Worm (Caenorhabditis elegans) whole organism, early embryonic: ENCODE measurements around the gene sups-1.
A peak's percentile ranks its signal among the peaks of the same experiment; 100 is the strongest.

Experiments used
- B0310.2 ChIP-seq: sonication (generic microtip); optimal IDR thresholded peaks from 2 replicates; lab custom pipeline; 2016; ENCODE audit warnings: mild to moderate bottlenecking, missing genetic modification characterization, missing compliant biosample characterization
- F13C5.2 ChIP-seq: sonication (generic microtip); optimal IDR thresholded peaks from 2 replicates; lab custom pipeline; 2017; ENCODE audit warnings: mild to moderate bottlenecking, missing genetic modification characterization, inconsistent platforms, missing compliant biosample characterization
- aly-1 ChIP-seq: sonication (generic microtip); optimal IDR thresholded peaks from 2 replicates; lab custom pipeline; 2016; ENCODE audit warnings: missing genetic modification characterization, missing compliant biosample characterization
- ama-1 ChIP-seq: fragments of 150-350 bp; optimal IDR thresholded peaks from 2 replicates; lab custom pipeline; 2014
- ceh-13 ChIP-seq: fragments of 200-800 bp; sonication (Bioruptor generic); optimal IDR thresholded peaks from 2 replicates; lab custom pipeline; 2018; ENCODE audit warnings: mild to moderate bottlenecking, missing genetic modification characterization, missing compliant biosample characterization
- ceh-36 ChIP-seq: sonication (generic microtip); optimal IDR thresholded peaks from 2 replicates; lab custom pipeline; 2016; ENCODE audit warnings: missing genetic modification characterization, inconsistent platforms, missing compliant biosample characterization
- ets-7 ChIP-seq: sonication (generic microtip); optimal IDR thresholded peaks from 2 replicates; lab custom pipeline; 2016; ENCODE audit warnings: missing genotype, missing genetic modification characterization, missing compliant biosample characterization
- flt-1 ChIP-seq: fragments of 200-800 bp; sonication (Bioruptor generic); IDR thresholded peaks from 2 replicates; pipeline ENCODE4 v1.3.6; 2022; ENCODE audit warnings: missing genetic modification characterization, missing compliant biosample characterization
- hmbx-1 ChIP-seq: sonication (generic microtip); optimal IDR thresholded peaks from 2 replicates; lab custom pipeline; 2016; ENCODE audit warnings: mild to moderate bottlenecking, missing genetic modification characterization, missing compliant biosample characterization
- hmg-4 ChIP-seq: fragments of 200-800 bp; sonication (Bioruptor generic); optimal IDR thresholded peaks from 2 replicates; lab custom pipeline; 2018; ENCODE audit warnings: mild to moderate bottlenecking, missing genetic modification characterization, missing compliant biosample characterization
- hnd-1 ChIP-seq: sonication (generic microtip); optimal IDR thresholded peaks from 2 replicates; lab custom pipeline; 2016; ENCODE audit warnings: missing genetic modification characterization, missing compliant biosample characterization
- pes-1 ChIP-seq: fragments of 200-800 bp; sonication (Bioruptor generic); IDR thresholded peaks from 2 replicates; pipeline ENCODE4 v1.3.6; 2022; ENCODE audit warnings: missing genetic modification reagents, missing genetic modification characterization, missing compliant biosample characterization
- scrt-1 ChIP-seq: fragments of 200-800 bp; sonication (Bioruptor generic); IDR thresholded peaks from 2 replicates; pipeline ENCODE4 v1.3.6; 2022; ENCODE audit warnings: missing genetic modification characterization, missing compliant biosample characterization
- sea-1 ChIP-seq: fragments of 200-800 bp; sonication (Bioruptor generic); conservative IDR thresholded peaks from 2 replicates; pipeline ENCODE4 v1.3.6; 2022; ENCODE audit warnings: missing genetic modification characterization, missing compliant biosample characterization
- tbx-11 ChIP-seq: fragments of 200-800 bp; sonication (Bioruptor generic); IDR thresholded peaks from 2 replicates; pipeline ENCODE4 v1.3.6; 2022; ENCODE audit warnings: missing genetic modification characterization, missing compliant biosample characterization
- tbx-37 ChIP-seq: fragments of 200-800 bp; sonication (Bioruptor generic); conservative IDR thresholded peaks from 2 replicates; pipeline ENCODE4 v1.3.6; 2022; ENCODE audit warnings: missing genetic modification reagents, missing genetic modification characterization, missing compliant biosample characterization
- tra-4 ChIP-seq: sonication (generic microtip); optimal IDR thresholded peaks from 2 replicates; lab custom pipeline; 2017; ENCODE audit warnings: missing genetic modification characterization, missing compliant biosample characterization

Gene sups-1

DNA sequence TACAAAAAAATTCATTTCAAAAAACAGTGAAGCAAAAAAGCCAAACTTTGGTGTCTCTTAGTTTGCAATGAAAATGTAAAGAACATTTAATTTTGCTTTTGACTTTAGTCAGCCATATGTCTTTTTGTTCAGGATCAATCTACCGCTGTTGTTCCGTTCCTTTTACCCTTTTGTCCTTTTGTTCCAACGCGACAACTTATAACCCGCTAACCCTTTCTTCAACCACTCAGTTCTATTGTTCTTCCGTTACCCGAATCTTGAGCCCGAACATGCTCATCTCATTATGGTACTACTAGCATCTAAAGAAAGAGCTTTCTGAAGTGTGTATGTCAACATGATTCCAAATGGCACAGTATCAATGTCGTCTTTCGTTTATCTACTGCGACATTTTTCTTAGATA, 9.9 kb upstream of the sups-1 start:
- TF ChIP-seq ets-7 (tag; lab: Kevin White, UChicago) (no peak), F13C5.2 (no peak), B0310.2 (tag; lab: Kevin White, UChicago) (no peak), pes-1 (GFP tag; lab: Robert Waterston, UW) (no peak), hmbx-1 (tag; lab: Kevin White, UChicago) (no peak), tbx-37 (no peak), aly-1 (tag; lab: Kevin White, UChicago) (no peak), tbx-11 (GFP tag; lab: Robert Waterston, UW) (no peak), ama-1 (lab: Kevin White, UChicago) (no peak), sea-1 (GFP tag; lab: Robert Waterston, UW) (no peak)

DNA sequence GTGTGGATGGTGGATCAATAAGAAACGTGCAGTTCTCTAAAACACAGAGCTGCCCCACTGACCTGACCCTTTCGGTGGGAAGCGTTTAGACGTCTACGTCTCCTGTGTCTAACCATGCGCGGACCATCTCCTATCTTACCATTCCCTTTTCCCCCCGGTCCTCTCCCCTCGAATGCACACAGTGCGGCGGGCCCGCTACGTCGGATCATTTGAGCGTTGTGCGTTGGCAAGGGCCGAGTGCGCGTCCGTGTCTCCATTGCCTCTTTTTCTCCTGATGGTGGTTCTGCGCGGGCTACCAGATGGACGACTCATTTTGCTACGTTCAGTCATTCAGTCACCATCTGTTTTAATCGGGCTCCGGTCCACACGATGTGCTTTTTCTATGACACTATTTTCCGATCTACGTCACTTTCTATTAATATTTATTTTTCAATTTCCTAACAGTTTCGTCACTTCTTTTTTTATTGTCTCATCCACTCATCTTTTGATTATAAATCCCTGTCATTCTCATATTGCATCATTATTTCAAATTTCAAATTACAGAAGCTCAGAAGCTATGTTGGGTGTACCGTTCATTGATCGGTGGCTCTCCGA, 8.2 kb upstream of the sups-1 start, which contains the start of gene inx-3:
Gene inx-3 (plus strand): TSS at position 544 of the 594 bp plus-strand sequence.
- peak; percentile 31 for TF ChIP-seq aly-1 (tag; lab: Kevin White, UChicago)
- no peak for TF ChIP-seq ceh-13 (GFP tag; lab: Kevin White, UChicago)
- TF ChIP-seq flt-1 (GFP tag; lab: Robert Waterston, UW) = peak; percentile 24; the same call in 1 of the 2 replicates
- TF ChIP-seq sea-1 (GFP tag; lab: Robert Waterston, UW) = 0 out of 2 replicates have a peak, but pooled peaks have one; percentile 25
- 0 out of 2 replicates have a peak, but pooled peaks have one; percentile 21 for TF ChIP-seq tbx-37
- peak; percentile 73 for TF ChIP-seq hmg-4 (GFP tag; lab: Kevin White, UChicago)
- no peak for TF ChIP-seq ama-1 (lab: Kevin White, UChicago)
- TF ChIP-seq F13C5.2 = no peak
- TF ChIP-seq hnd-1 (tag; lab: Kevin White, UChicago) = no peak

DNA sequence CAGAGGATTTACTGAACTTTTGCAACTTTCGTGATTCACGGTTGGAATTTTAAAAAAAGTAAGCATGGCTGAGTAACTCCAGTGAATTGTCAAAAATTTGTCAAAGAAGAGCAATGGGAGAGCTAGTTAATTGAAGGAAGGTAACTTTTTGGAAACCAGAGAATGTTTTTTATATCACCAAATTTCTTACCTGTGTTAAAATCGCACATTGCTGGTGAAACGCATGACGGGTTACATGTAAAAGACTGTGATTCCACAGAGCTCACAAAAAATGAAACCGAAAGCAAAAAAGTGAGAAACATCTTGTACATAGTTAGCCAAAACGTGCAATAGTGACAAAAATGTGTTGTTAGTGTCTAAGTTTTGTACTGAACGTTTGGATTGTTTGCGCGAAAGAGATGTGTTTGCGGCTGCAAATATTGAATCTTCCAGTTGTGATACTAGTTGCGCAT, 4.8 kb upstream of the sups-1 start, which contains the start of gene F22F4.9:
Gene F22F4.9 (minus strand): TSS at position 402 of the 452 bp plus-strand sequence.
- TF ChIP-seq pes-1 (GFP tag; lab: Robert Waterston, UW) = no peak
- no peak for TF ChIP-seq aly-1 (tag; lab: Kevin White, UChicago)
- no peak for TF ChIP-seq tbx-11 (GFP tag; lab: Robert Waterston, UW)
- TF ChIP-seq ceh-36 (tag; lab: Kevin White, UChicago) = no peak
- TF ChIP-seq scrt-1 = no peak
- TF ChIP-seq hmg-4 (GFP tag; lab: Kevin White, UChicago) = no peak
- no peak for TF ChIP-seq ceh-13 (GFP tag; lab: Kevin White, UChicago)
- no peak for TF ChIP-seq tbx-37
- TF ChIP-seq hnd-1 (tag; lab: Kevin White, UChicago) = no peak
- no peak for TF ChIP-seq F13C5.2
- no peak for TF ChIP-seq sea-1 (GFP tag; lab: Robert Waterston, UW)

DNA sequence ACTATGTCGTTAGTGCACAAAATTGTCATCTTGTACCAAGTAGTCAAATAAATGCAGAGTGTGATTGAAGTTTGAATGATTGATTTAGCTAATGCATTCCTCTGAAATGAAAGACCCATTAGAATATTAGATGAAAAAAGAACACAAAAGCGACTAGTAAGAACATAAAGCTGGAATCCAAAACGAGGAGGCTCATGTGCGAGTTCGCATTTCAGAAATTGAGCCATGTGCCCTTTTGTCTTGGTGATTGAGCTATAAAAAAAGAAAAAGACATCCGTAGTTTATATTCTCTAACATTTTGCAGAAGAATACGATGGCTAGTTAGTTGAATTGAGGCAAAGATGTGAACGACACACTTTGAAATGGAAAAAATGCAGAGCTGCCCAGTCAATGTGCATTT, 2.5 kb upstream of the sups-1 start, which contains the start of gene F22F4.4:
Gene F22F4.4 (minus strand): TSS at position 101 of the 400 bp plus-strand sequence.
- TF ChIP-seq scrt-1 = no peak
- TF ChIP-seq flt-1 (GFP tag; lab: Robert Waterston, UW) = no peak
- no peak for TF ChIP-seq tbx-11 (GFP tag; lab: Robert Waterston, UW)
- no peak for TF ChIP-seq hnd-1 (tag; lab: Kevin White, UChicago)
- TF ChIP-seq tra-4 (tag; lab: Kevin White, UChicago) = no peak
- TF ChIP-seq ceh-13 (GFP tag; lab: Kevin White, UChicago) = no peak
- TF ChIP-seq sea-1 (GFP tag; lab: Robert Waterston, UW) = no peak
- TF ChIP-seq hmbx-1 (tag; lab: Kevin White, UChicago) = no peak

DNA sequence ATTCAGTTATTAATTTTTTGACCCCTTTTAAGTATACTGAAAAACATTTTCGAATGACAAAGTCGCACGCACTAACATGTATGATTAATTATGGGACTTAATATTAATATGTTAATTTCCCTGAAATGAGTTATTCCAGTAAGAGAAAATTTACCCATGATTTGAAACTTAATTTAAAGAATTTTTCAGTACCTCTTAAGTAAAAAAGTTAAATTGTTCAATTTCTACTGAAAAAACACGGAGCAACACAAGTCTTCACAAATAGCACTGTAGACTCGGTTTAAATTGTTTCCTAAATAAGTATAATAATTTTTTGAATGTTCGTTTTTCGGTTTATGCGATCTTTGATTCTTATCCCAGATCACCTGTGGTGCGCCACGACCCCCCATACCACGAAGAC, 1.5 kb upstream of the sups-1 start:
- no peak for TF ChIP-seq F13C5.2

DNA sequence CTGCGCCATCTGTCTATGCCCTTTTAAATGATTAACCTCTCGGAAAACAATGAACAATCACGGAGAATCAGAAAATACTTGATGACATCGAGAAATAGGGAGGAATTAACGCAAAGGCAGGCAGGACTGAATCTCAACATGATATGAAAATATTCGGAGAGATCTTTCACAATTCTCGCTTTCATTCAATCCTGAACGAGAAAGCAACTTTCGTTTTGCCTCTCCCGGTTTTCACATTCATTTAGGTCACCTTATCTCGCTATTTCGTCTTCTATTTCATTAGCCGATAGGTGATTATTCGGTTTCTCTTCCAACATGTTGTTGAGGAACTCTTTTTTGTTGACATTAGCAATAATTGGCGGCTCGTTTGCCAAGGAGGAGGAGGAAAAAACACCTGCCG, 362 bp downstream of the sups-1 start:
- TF ChIP-seq tra-4 (tag; lab: Kevin White, UChicago) (no peak), aly-1 (tag; lab: Kevin White, UChicago) (no peak), B0310.2 (tag; lab: Kevin White, UChicago) (no peak), hmbx-1 (tag; lab: Kevin White, UChicago) (no peak), pes-1 (GFP tag; lab: Robert Waterston, UW) (no peak), ceh-36 (tag; lab: Kevin White, UChicago) (no peak), tbx-37 (no peak), ets-7 (tag; lab: Kevin White, UChicago) (no peak)

DNA sequence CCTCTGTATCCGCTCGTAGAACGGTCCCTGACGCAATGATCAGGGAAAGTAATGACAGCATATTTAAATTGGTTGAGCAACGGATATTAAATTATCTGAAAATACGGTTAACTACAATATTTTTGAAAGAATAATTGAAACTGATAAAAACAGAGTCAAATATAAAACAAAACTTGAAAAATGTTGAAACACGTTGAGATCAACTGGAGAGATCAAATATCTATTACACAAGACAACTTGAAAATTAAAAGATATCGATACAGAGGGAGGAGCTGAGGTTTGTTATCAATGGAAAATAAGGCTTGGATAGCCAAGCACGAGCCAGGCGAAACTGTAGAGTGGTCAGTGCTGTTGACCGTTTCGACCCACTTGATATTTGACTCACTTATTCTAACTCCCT, 6.6 kb downstream of the sups-1 start, which contains the start of gene C09B8.3:
Gene C09B8.3 (minus strand): TSS at position 101 of the 400 bp plus-strand sequence.
- TF ChIP-seq flt-1 (GFP tag; lab: Robert Waterston, UW) (no peak), hmg-4 (GFP tag; lab: Kevin White, UChicago) (no peak), tbx-37 (no peak), hmbx-1 (tag; lab: Kevin White, UChicago) (no peak), ceh-36 (tag; lab: Kevin White, UChicago) (no peak), scrt-1 (no peak), tbx-11 (GFP tag; lab: Robert Waterston, UW) (no peak), tra-4 (tag; lab: Kevin White, UChicago) (no peak), ceh-13 (GFP tag; lab: Kevin White, UChicago) (no peak), hnd-1 (tag; lab: Kevin White, UChicago) (no peak), ets-7 (tag; lab: Kevin White, UChicago) (no peak), aly-1 (tag; lab: Kevin White, UChicago) (no peak), pes-1 (GFP tag; lab: Robert Waterston, UW) (no peak), ama-1 (lab: Kevin White, UChicago) (no peak), B0310.2 (tag; lab: Kevin White, UChicago) (no peak), F13C5.2 (no peak)
